Worm (Caenorhabditis elegans) whole organism, midembryonic: ENCODE data around the gene sra-31.

Experiments used
- T22C8.4 ChIP-seq: fragments of 200-800 bp; sonication (Bioruptor generic); IDR thresholded peaks from 2 replicates; pipeline ENCODE4 v1.3.6; 2022; ENCODE audit warnings: missing genetic modification characterization, missing compliant biosample characterization
- cog-1 ChIP-seq: sonication (generic microtip); optimal IDR thresholded peaks from 2 replicates; lab custom pipeline; 2016; ENCODE audit warnings: missing genetic modification characterization, missing compliant biosample characterization
- flt-1 ChIP-seq: fragments of 200-800 bp; sonication (Bioruptor generic); IDR thresholded peaks from 2 replicates; pipeline ENCODE4 v1.3.6; 2022; ENCODE audit warnings: missing genetic modification characterization, missing compliant biosample characterization
- klf-2 ChIP-seq: fragments of 200-800 bp; sonication (Bioruptor generic); conservative IDR thresholded peaks from 2 replicates; pipeline ENCODE4 v1.3.6; 2022; ENCODE audit warnings: missing genetic modification reagents, missing genetic modification characterization, missing compliant biosample characterization
- med-1 ChIP-seq: sonication (generic microtip); optimal IDR thresholded peaks from 2 replicates; lab custom pipeline; 2017; ENCODE audit warnings: missing genetic modification characterization, mild to moderate bottlenecking, missing compliant biosample characterization, antibody characterized with exemption, missing genetic modification reagents; ENCODE audit not compliant: insufficient read depth
- ref-1 ChIP-seq: fragments of 200-800 bp; sonication (Bioruptor generic); conservative IDR thresholded peaks from 2 replicates; pipeline ENCODE4 v1.3.6; 2022; ENCODE audit warnings: missing genetic modification reagents, missing genetic modification characterization, missing compliant biosample characterization
- tab-1 ChIP-seq: fragments of 200-800 bp; sonication (Bioruptor generic); IDR thresholded peaks from 2 replicates; pipeline ENCODE4 v1.3.6; 2022; ENCODE audit warnings: missing genetic modification characterization, missing compliant biosample characterization
- ztf-23 ChIP-seq: fragments of 200-800 bp; sonication (Bioruptor generic); IDR thresholded peaks from 2 replicates; pipeline ENCODE4 v1.3.6; 2022; ENCODE audit warnings: missing genetic modification reagents, missing genetic modification characterization, missing compliant biosample characterization
- ztf-29 ChIP-seq: fragments of 200-800 bp; sonication (Bioruptor generic); IDR thresholded peaks from 2 replicates; pipeline ENCODE4 v1.3.6; 2022; ENCODE audit warnings: missing genetic modification reagents, missing genetic modification characterization, missing compliant biosample characterization

ce11 chrII:6528629-6529028 lies 49.6 kb downstream of the sra-31 start, which contains the start of gene C56E6.4:
- no peak for TF ChIP-seq cog-1 (tag; lab: Kevin White, UChicago)
- no peak for TF ChIP-seq klf-2
- TF ChIP-seq flt-1 = no peak
- TF ChIP-seq T22C8.4 (GFP tag; lab: Robert Waterston, UW) = no peak
- TF ChIP-seq ref-1 (GFP tag; lab: Robert Waterston, UW) = no peak
- TF ChIP-seq med-1 (GFP tag; lab: Kevin White, UChicago) = no peak
- TF ChIP-seq tab-1 = no peak
- no peak for TF ChIP-seq ztf-23 (GFP tag; lab: Robert Waterston, UW)
- no peak for TF ChIP-seq ztf-29 (GFP tag; lab: Robert Waterston, UW)
